Worm (Caenorhabditis elegans): Measurements from ENCODE around the gene ZC477.2.

DNA sequence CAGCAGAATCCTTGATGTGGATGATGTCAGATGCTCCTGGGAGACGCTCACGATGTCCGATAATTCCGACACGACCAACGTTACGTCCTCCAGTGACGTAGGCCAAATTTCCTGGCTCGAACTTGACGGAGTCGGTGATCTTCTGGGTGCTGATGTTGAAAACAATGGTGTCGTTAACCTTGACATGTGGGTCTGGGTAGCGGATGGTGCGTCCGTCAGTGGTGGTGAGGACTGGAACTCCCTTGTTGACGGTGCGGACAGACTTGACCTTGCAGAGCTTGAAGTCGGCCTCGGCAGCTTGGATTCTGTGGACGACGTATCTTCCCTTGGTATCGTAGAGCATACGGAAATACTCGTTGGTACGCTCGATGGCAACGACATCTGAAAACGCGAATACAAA, 24.0 kb upstream of the ZC477.2 start:
- TF ChIP-seq unc-62 (GFP tag; optimal IDR thresholded peaks at IDR 0.05) (no peak), ztf-11 (tag; optimal IDR thresholded peaks at IDR 0.05) (no peak), ham-2 (GFP tag; optimal IDR thresholded peaks at IDR 0.05) (no peak), unc-39 (tag; optimal IDR thresholded peaks at IDR 0.05) (no peak), blmp-1 (tag; optimal IDR thresholded peaks at IDR 0.05) (no peak), snpc-4 (tag; optimal IDR thresholded peaks at IDR 0.05) (no peak)

All from whole organism, mixed stage, embryonic.